Fruit fly (Drosophila melanogaster) whole organism, embryonic: ENCODE measurements around the gene prd1.

Experiments used
- CG12659 ChIP-seq: fragments of 200-800 bp; sonication (Bioruptor generic); optimal IDR thresholded peaks from 3 replicates; lab custom pipeline; 2017; ENCODE audit warnings: mild to moderate bottlenecking, missing biosample characterization, missing genetic modification reagents, missing genetic modification characterization
- run ChIP-seq: fragments of 200-800 bp; sonication (Bioruptor generic); optimal IDR thresholded peaks from 3 replicates; lab custom pipeline; 2018; ENCODE audit warnings: missing biosample characterization, mild to moderate bottlenecking, missing genetic modification characterization
- vfl ChIP-seq: fragments of 200-800 bp; sonication (Bioruptor generic); optimal IDR thresholded peaks from 2 replicates; lab custom pipeline; 2016; ENCODE audit warnings: missing biosample characterization, missing genetic modification characterization

DNA sequence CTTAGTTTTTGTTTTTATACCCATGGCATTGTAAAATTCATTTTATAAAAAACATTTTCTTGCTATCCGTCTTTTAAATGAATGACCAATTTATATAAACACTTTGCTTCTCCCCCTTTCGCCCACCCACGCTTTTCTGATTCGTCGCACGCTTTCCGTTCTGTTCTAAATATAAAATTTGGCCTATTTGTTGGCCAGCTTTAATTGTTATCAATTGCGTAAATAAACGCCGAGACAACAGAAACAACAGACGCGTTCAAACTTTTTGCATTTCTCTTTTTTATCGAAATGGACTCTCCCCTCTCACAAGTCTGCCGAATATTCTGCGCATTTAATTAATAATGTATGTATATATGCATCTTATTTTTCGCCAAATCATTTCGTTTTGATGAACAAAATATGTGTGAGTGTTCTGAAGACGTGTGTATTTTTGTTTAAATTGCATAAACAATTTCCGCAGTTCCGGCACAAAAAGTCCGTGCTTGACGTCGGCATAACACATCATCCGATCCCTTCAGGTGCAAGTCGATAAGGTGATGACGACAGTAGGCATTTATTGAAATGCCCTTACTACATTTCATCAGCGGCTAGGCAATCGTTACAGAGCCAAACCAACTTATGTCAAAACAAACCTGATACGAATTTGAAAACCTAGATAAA, 29.5 kb downstream of the prd1 start:
- TF ChIP-seq CG12659 (GFP tag; lab: Kevin White, UChicago) = no peak
- no peak for TF ChIP-seq run (tag; lab: Kevin White, UChicago)
- no peak for TF ChIP-seq vfl (GFP tag; lab: Kevin White, UChicago)
